Fruit fly (Drosophila melanogaster) whole organism, embryonic: ENCODE measurements around the gene RpS8.
A peak's percentile ranks its signal among the peaks of the same experiment; 100 is the strongest.

ENCODE experiments used
- Asciz ChIP-seq: fragments of 200-800 bp; sonication (Bioruptor generic); optimal IDR thresholded peaks from 2 replicates; lab custom pipeline; 2017; ENCODE audit warnings: missing biosample characterization, mild to moderate bottlenecking, missing genetic modification characterization, missing genetic modification reagents
- BEAF-32 ChIP-seq: fragments of 200-800 bp; sonication (Bioruptor generic); optimal IDR thresholded peaks from 3 replicates; lab custom pipeline; 2017; ENCODE audit warnings: missing biosample characterization, missing genetic modification characterization, mild to moderate bottlenecking, moderate library complexity, missing genetic modification reagents
- CG10321 ChIP-seq: fragments of 200-800 bp; sonication (Bioruptor generic); IDR thresholded peaks from 2 replicates; pipeline ENCODE4 v1.3.6; 2022; ENCODE audit warnings: missing biosample characterization, missing genetic modification characterization
- CG13424 ChIP-seq: fragments of 200-800 bp; sonication (Bioruptor generic); optimal IDR thresholded peaks from 2 replicates; lab custom pipeline; 2019; ENCODE audit warnings: missing biosample characterization, mild to moderate bottlenecking, missing genetic modification characterization, moderate library complexity
- CG14710 ChIP-seq: fragments of 200-800 bp; sonication (Bioruptor generic); optimal IDR thresholded peaks from 3 replicates; lab custom pipeline; 2019; ENCODE audit warnings: missing biosample characterization, mild to moderate bottlenecking, missing genetic modification characterization, moderate library complexity
- CG15514 ChIP-seq: fragments of 200-800 bp; sonication (Bioruptor generic); optimal IDR thresholded peaks from 3 replicates; lab custom pipeline; 2017; ENCODE audit warnings: missing biosample characterization, missing genetic modification characterization, mild to moderate bottlenecking, moderate library complexity, missing genetic modification reagents
- CG17186 ChIP-seq: fragments of 200-800 bp; sonication (Bioruptor generic); optimal IDR thresholded peaks from 3 replicates; lab custom pipeline; 2017; ENCODE audit warnings: missing biosample characterization, missing genetic modification reagents, missing genetic modification characterization
- CG17385 ChIP-seq: fragments of 200-800 bp; sonication (Bioruptor generic); optimal IDR thresholded peaks from 3 replicates; lab custom pipeline; 2018; ENCODE audit warnings: missing biosample characterization, mild to moderate bottlenecking, missing genetic modification characterization
- CG2202 ChIP-seq: fragments of 200-800 bp; sonication (Bioruptor generic); optimal IDR thresholded peaks from 2 replicates; lab custom pipeline; 2018; ENCODE audit warnings: missing biosample characterization, mild to moderate bottlenecking, missing genetic modification characterization
- CG33213 ChIP-seq: fragments of 200-800 bp; sonication (Bioruptor generic); optimal IDR thresholded peaks from 3 replicates; lab custom pipeline; 2016; ENCODE audit warnings: missing biosample characterization, missing genetic modification characterization
- CG4282 ChIP-seq: fragments of 200-800 bp; sonication (Bioruptor generic); optimal IDR thresholded peaks from 2 replicates; lab custom pipeline; 2016; ENCODE audit warnings: missing biosample characterization, missing genetic modification characterization
- CG4617 ChIP-seq: fragments of 200-800 bp; sonication (Bioruptor generic); optimal IDR thresholded peaks from 3 replicates; lab custom pipeline; 2016; ENCODE audit warnings: missing biosample characterization, missing genetic modification characterization, borderline replicate concordance
- CG5180 ChIP-seq: fragments of 200-800 bp; sonication (Bioruptor generic); optimal IDR thresholded peaks from 3 replicates; lab custom pipeline; 2017; ENCODE audit warnings: missing biosample characterization, missing genetic modification characterization, mild to moderate bottlenecking, moderate library complexity, missing genetic modification reagents
- CG5245 ChIP-seq: fragments of 200-800 bp; sonication (Bioruptor generic); optimal IDR thresholded peaks from 3 replicates; lab custom pipeline; 2016; ENCODE audit warnings: missing biosample characterization, missing genetic modification characterization
- CG9797 ChIP-seq: fragments of 200-800 bp; sonication (Bioruptor generic); optimal IDR thresholded peaks from 3 replicates; lab custom pipeline; 2018; ENCODE audit warnings: missing biosample characterization, mild to moderate bottlenecking, missing genetic modification characterization
- Dek ChIP-seq: fragments of 200-800 bp; sonication (Bioruptor generic); optimal IDR thresholded peaks from 3 replicates; lab custom pipeline; 2019; ENCODE audit warnings: missing biosample characterization, mild to moderate bottlenecking, missing genetic modification characterization, moderate library complexity
- Dp ChIP-seq: fragments of 200-800 bp; sonication (Bioruptor generic); optimal IDR thresholded peaks from 2 replicates; lab custom pipeline; 2018; ENCODE audit warnings: missing biosample characterization, mild to moderate bottlenecking, missing genetic modification characterization, moderate library complexity
- Elba2 ChIP-seq: fragments of 200-800 bp; sonication (Bioruptor generic); optimal IDR thresholded peaks from 3 replicates; lab custom pipeline; 2016; ENCODE audit warnings: missing biosample characterization, missing genetic modification characterization
- HmgZ ChIP-seq: fragments of 200-800 bp; sonication (Bioruptor generic); optimal IDR thresholded peaks from 2 replicates; lab custom pipeline; 2018; ENCODE audit warnings: missing biosample characterization, mild to moderate bottlenecking, missing genetic modification characterization
- Hmx ChIP-seq: fragments of 200-800 bp; sonication (Bioruptor generic); optimal IDR thresholded peaks from 2 replicates; lab custom pipeline; 2016; ENCODE audit warnings: missing biosample characterization, missing genetic modification characterization
- Hr3 ChIP-seq: fragments of 200-800 bp; sonication (Bioruptor generic); optimal IDR thresholded peaks from 3 replicates; lab custom pipeline; 2016; ENCODE audit warnings: missing biosample characterization, missing genetic modification characterization
- Kr ChIP-seq: fragments of 200-800 bp; sonication (Bioruptor generic); optimal IDR thresholded peaks from 2 replicates; lab custom pipeline; 2017; ENCODE audit warnings: missing biosample characterization, mild to moderate bottlenecking, missing genetic modification characterization
- Max ChIP-seq: fragments of 200-800 bp; sonication (Bioruptor generic); optimal IDR thresholded peaks from 2 replicates; lab custom pipeline; 2016; ENCODE audit warnings: missing biosample characterization, mild to moderate bottlenecking, missing genetic modification characterization
- Myb ChIP-seq: fragments of 200-800 bp; sonication (Bioruptor generic); optimal IDR thresholded peaks from 2 replicates; lab custom pipeline; 2016; ENCODE audit warnings: missing biosample characterization, missing genetic modification characterization
- Rx ChIP-seq: fragments of 200-800 bp; sonication (Bioruptor generic); IDR thresholded peaks from 2 replicates; pipeline ENCODE4 v1.3.6; 2022; ENCODE audit warnings: missing biosample characterization, missing genetic modification characterization
- Xbp1 ChIP-seq: fragments of 200-800 bp; sonication (Bioruptor generic); optimal IDR thresholded peaks from 3 replicates; lab custom pipeline; 2016; ENCODE audit warnings: missing biosample characterization, mild to moderate bottlenecking, missing genetic modification characterization
- YL-1 ChIP-seq: fragments of 200-800 bp; sonication (Bioruptor generic); optimal IDR thresholded peaks from 3 replicates; lab custom pipeline; 2017; ENCODE audit warnings: missing biosample characterization, mild to moderate bottlenecking, missing genetic modification characterization
- amos ChIP-seq: fragments of 200-800 bp; sonication (Bioruptor generic); IDR thresholded peaks from 2 replicates; pipeline ENCODE4 v1.3.6; 2022; ENCODE audit warnings: missing biosample characterization, missing genetic modification characterization; ENCODE audit not compliant: partially characterized antibody
- ase ChIP-seq: fragments of 200-800 bp; sonication (Bioruptor generic); IDR thresholded peaks from 3 replicates; pipeline ENCODE4 v1.3.6; 2022; ENCODE audit warnings: missing biosample characterization, missing genetic modification characterization
- ash1 ChIP-seq: fragments of 200-800 bp; sonication (Bioruptor generic); optimal IDR thresholded peaks from 2 replicates; lab custom pipeline; 2018; ENCODE audit warnings: missing biosample characterization, mild to moderate bottlenecking, missing genetic modification characterization
- corto ChIP-seq: fragments of 200-800 bp; sonication (Bioruptor generic); optimal IDR thresholded peaks from 2 replicates; lab custom pipeline; 2016; ENCODE audit warnings: missing biosample characterization, mild to moderate bottlenecking, missing genetic modification characterization, moderate library complexity
- ewg ChIP-seq: fragments of 200-800 bp; sonication (Bioruptor generic); optimal IDR thresholded peaks from 3 replicates; lab custom pipeline; 2017; ENCODE audit warnings: mild to moderate bottlenecking, missing biosample characterization, missing genetic modification reagents, missing genetic modification characterization
- gfzf ChIP-seq: fragments of 200-800 bp; sonication (Bioruptor generic); optimal IDR thresholded peaks from 2 replicates; lab custom pipeline; 2016; ENCODE audit warnings: missing biosample characterization, mild to moderate bottlenecking, missing genetic modification characterization, moderate library complexity
- grau ChIP-seq: fragments of 200-800 bp; optimal IDR thresholded peaks from 3 replicates; lab custom pipeline; 2019; ENCODE audit warnings: missing biosample characterization, mild to moderate bottlenecking, missing genetic modification characterization, moderate library complexity
- gro ChIP-seq: fragments of 200-800 bp; sonication (Bioruptor generic); optimal IDR thresholded peaks from 2 replicates; lab custom pipeline; 2016; ENCODE audit warnings: missing biosample characterization, missing genetic modification characterization
- insv ChIP-seq, 2 experiments: fragments of 200-800 bp; sonication (Bioruptor generic); optimal IDR thresholded peaks; 3 replicates each; lab custom pipeline; 2016 to 2018; ENCODE audit warnings: missing biosample characterization in 2 of 2, missing genetic modification characterization in 2 of 2
- lilli ChIP-seq: fragments of 200-800 bp; sonication (Bioruptor generic); optimal IDR thresholded peaks from 3 replicates; lab custom pipeline; 2016; ENCODE audit warnings: missing biosample characterization, missing genetic modification characterization
- luna ChIP-seq: fragments of 200-800 bp; sonication (Bioruptor generic); optimal IDR thresholded peaks from 2 replicates; lab custom pipeline; 2016; ENCODE audit warnings: missing biosample characterization, missing genetic modification characterization
- nmo ChIP-seq: fragments of 200-800 bp; sonication (Bioruptor generic); optimal IDR thresholded peaks from 2 replicates; lab custom pipeline; 2018; ENCODE audit warnings: missing biosample characterization, mild to moderate bottlenecking, missing genetic modification characterization, moderate library complexity
- org-1 ChIP-seq: fragments of 200-800 bp; sonication (Bioruptor generic); optimal IDR thresholded peaks from 2 replicates; lab custom pipeline; 2017; ENCODE audit warnings: missing biosample characterization, missing genetic modification characterization
- phol ChIP-seq: fragments of 200-800 bp; sonication (Bioruptor generic); optimal IDR thresholded peaks from 3 replicates; lab custom pipeline; 2018; ENCODE audit warnings: missing biosample characterization, mild to moderate bottlenecking, missing genetic modification characterization, moderate library complexity
- prd ChIP-seq, 3 experiments: fragments of >200 bp in 2 of 3; fragments of 200-800 bp in 1 of 3; sonication (Bioruptor generic) in 1 of 3; optimal IDR thresholded peaks in 2 of 3; IDR thresholded peaks in 1 of 3; 2 replicates in 2 of 3; 3 replicates in 1 of 3; pipeline versions ENCODE4 v1.3.6 to Lab custom; 2017 to 2022; ENCODE audit warnings: missing biosample characterization in 1 of 3, missing genetic modification characterization in 1 of 3
- pzg ChIP-seq: fragments of 200-800 bp; sonication (Bioruptor generic); optimal IDR thresholded peaks from 3 replicates; lab custom pipeline; 2018; ENCODE audit warnings: missing biosample characterization, mild to moderate bottlenecking, missing genetic modification characterization, moderate library complexity
- schlank ChIP-seq: fragments of 200-800 bp; sonication (Bioruptor generic); optimal IDR thresholded peaks from 2 replicates; lab custom pipeline; 2018; ENCODE audit warnings: missing biosample characterization, mild to moderate bottlenecking, missing genetic modification characterization
- scrt ChIP-seq: fragments of 200-800 bp; sonication (Bioruptor generic); optimal IDR thresholded peaks from 2 replicates; lab custom pipeline; 2018; ENCODE audit warnings: missing biosample characterization, mild to moderate bottlenecking, missing genetic modification characterization, moderate library complexity
- seq ChIP-seq: fragments of 200-800 bp; sonication (Bioruptor generic); IDR thresholded peaks from 2 replicates; pipeline ENCODE4 v1.3.6; 2022; ENCODE audit warnings: missing biosample characterization, missing genetic modification characterization
- sna ChIP-seq: fragments of 200-800 bp; sonication (Bioruptor generic); IDR thresholded peaks from 2 replicates; pipeline ENCODE4 v1.3.6; 2022; ENCODE audit warnings: missing biosample characterization, missing genetic modification characterization; ENCODE audit not compliant: partially characterized antibody
- stc ChIP-seq: fragments of 200-800 bp; sonication (Bioruptor generic); IDR thresholded peaks from 2 replicates; pipeline ENCODE4 v1.3.6; 2022; ENCODE audit warnings: missing biosample characterization, missing genetic modification characterization
- sug ChIP-seq: fragments of 200-800 bp; optimal IDR thresholded peaks from 2 replicates; lab custom pipeline; 2019; ENCODE audit warnings: missing biosample characterization, mild to moderate bottlenecking, missing genetic modification characterization, moderate library complexity
- toy ChIP-seq: fragments of 200-800 bp; sonication (Bioruptor generic); IDR thresholded peaks from 2 replicates; pipeline ENCODE4 v1.3.6; 2022; ENCODE audit warnings: missing biosample characterization, missing genetic modification characterization

Gene RpS8

DNA sequence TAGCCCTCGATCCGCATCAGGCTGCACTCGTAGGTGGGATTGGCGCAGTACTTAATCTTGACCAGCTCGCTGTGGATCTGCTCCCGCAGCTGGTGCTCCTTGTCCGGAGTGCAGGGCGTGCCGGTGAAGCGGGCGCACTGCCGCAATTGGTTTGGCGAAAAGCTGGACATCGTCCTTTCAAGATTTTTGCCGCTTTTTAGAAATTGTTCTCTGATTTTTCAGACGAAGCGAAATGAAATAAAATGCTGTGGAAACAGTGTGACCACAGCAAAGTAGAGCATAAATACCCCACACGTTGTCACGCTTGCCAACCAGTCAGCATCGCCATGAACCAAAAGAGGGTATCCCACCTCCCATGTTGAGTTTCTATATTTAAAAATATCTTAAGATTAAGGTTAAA is 4.2 kb upstream of the RpS8 start, which contains the start of gene dgt1 (continued):
- TF ChIP-seq corto (GFP tag; lab: Kevin White, UChicago): no peak
- TF ChIP-seq Dp (GFP tag; lab: Kevin White, UChicago): peak; percentile 93
- TF ChIP-seq amos: no peak
- no peak for TF ChIP-seq CG4282 (GFP tag; lab: Kevin White, UChicago)
- no peak for TF ChIP-seq Hr3
- TF ChIP-seq YL-1: peak; percentile 80
- no peak for TF ChIP-seq Asciz
- no peak for TF ChIP-seq luna (GFP tag; lab: Kevin White, UChicago)
- TF ChIP-seq CG4617 (GFP tag; lab: Kevin White, UChicago): peak; percentile 88
- TF ChIP-seq sug: no peak
- no peak for TF ChIP-seq org-1
- TF ChIP-seq ase (GFP tag; lab: Robert Waterston, UW): no peak
- TF ChIP-seq lilli: no peak
- TF ChIP-seq Hmx (GFP tag; lab: Kevin White, UChicago): no peak
- TF ChIP-seq Dek (tag; lab: Kevin White, UChicago): no peak
- peak; percentile 37 for TF ChIP-seq Max (GFP tag; lab: Kevin White, UChicago)
- TF ChIP-seq CG15514: peak; percentile 93
- no peak for TF ChIP-seq stc
- TF ChIP-seq Elba2: peak; percentile 40
- no peak for TF ChIP-seq CG13424
- peak; percentile 85 for TF ChIP-seq CG14710 (tag; lab: Kevin White, UChicago)
- peak in 1 of 2 experiments; percentile 56 for TF ChIP-seq insv (GFP tag; optimal IDR thresholded peaks at IDR 0.05; lab: Kevin White, UChicago)
- TF ChIP-seq BEAF-32 (GFP tag; lab: Kevin White, UChicago): peak; percentile 38
- TF ChIP-seq grau (tag; lab: Kevin White, UChicago): no peak
- no peak for TF ChIP-seq seq (GFP tag; lab: Robert Waterston, UW)
- no peak for TF ChIP-seq CG17186
- no peak for TF ChIP-seq ash1 (GFP tag; lab: Kevin White, UChicago)
- no peak for TF ChIP-seq CG33213 (GFP tag; lab: Kevin White, UChicago)
- TF ChIP-seq gro (GFP tag; lab: Kevin White, UChicago): no peak
- TF ChIP-seq nmo (GFP tag; lab: Kevin White, UChicago): peak; percentile 6
- TF ChIP-seq Kr: no peak
- no peak for TF ChIP-seq CG17385 (GFP tag; lab: Kevin White, UChicago)
- no peak for TF ChIP-seq prd (optimal IDR thresholded peaks at IDR 0.05; lab: Kevin White, UChicago)
- TF ChIP-seq prd (GFP tag; IDR thresholded peaks at IDR 0.05; lab: Robert Waterston, UW): no peak
- TF ChIP-seq Rx (GFP tag; lab: Robert Waterston, UW): no peak
- TF ChIP-seq scrt (GFP tag; lab: Kevin White, UChicago): no peak
- peak; percentile 63 for TF ChIP-seq HmgZ (tag; lab: Kevin White, UChicago)
- no peak for TF ChIP-seq Xbp1 (GFP tag; lab: Kevin White, UChicago)
- TF ChIP-seq schlank (tag; lab: Kevin White, UChicago): no peak
- no peak for TF ChIP-seq toy
- peak; percentile 89 for TF ChIP-seq pzg (GFP tag; lab: Kevin White, UChicago)
- TF ChIP-seq CG5180: no peak
- TF ChIP-seq CG10321: no peak
- peak; percentile 14 for TF ChIP-seq phol (tag; lab: Kevin White, UChicago)
- TF ChIP-seq Myb: peak; percentile 67
- TF ChIP-seq gfzf (GFP tag; lab: Kevin White, UChicago): peak; percentile 93
- TF ChIP-seq CG9797 (GFP tag; lab: Kevin White, UChicago): peak; percentile 88
- no peak for TF ChIP-seq CG2202 (tag; lab: Kevin White, UChicago)
- TF ChIP-seq CG5245: no peak
- no peak for TF ChIP-seq ewg (GFP tag; lab: Kevin White, UChicago)
- TF ChIP-seq sna (GFP tag; lab: Robert Waterston, UW): no peak
